Worm (Caenorhabditis elegans) whole organism, late embryonic: ENCODE data around the gene sdz-27.

Experiments
- dmd-4 ChIP-seq: sonication (generic microtip); optimal IDR thresholded peaks from 2 replicates; lab custom pipeline; 2016; ENCODE audit warnings: borderline replicate concordance, missing genetic modification characterization, missing compliant biosample characterization
- fkh-10 ChIP-seq: fragments of 150-350 bp; optimal IDR thresholded peaks from 2 replicates; lab custom pipeline; 2014; ENCODE audit warnings: missing biosample characterization, missing genetic modification reagents, missing genetic modification characterization
- fkh-6 ChIP-seq: sonication (generic microtip); optimal IDR thresholded peaks from 2 replicates; lab custom pipeline; 2016; ENCODE audit warnings: missing genetic modification characterization, missing compliant biosample characterization
- pha-4 ChIP-seq: fragments of 150-350 bp; optimal IDR thresholded peaks from 2 replicates; lab custom pipeline; 2018; ENCODE audit warnings: missing biosample characterization, missing genetic modification reagents, missing genetic modification characterization
- unc-86 ChIP-seq: sonication (generic microtip); optimal IDR thresholded peaks from 2 replicates; lab custom pipeline; 2016; ENCODE audit warnings: missing genetic modification characterization, missing compliant biosample characterization

DNA sequence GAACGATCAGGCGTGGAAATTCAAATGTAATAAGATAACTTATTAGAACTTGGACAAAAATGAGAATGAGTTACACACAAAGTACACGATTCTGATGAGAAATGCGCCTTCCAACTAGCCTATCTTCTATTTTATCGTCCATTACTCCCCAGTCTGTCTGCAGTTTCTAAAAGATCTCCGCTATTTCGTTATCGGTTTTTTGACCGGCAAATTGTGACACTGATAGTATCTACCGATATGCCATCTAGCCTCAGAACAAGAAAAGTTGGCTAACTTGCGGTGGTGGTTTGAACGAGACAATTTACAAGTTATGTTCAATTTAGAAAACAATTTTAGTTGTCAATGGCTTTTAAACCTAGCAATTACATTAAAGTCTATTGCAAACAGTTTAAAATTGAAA, 24.7 kb downstream of the sdz-27 start:
- TF ChIP-seq fkh-10 (no peak), unc-86 (no peak), fkh-6 (tag; lab: Kevin White, UChicago) (no peak), pha-4 (tag; lab: Kevin White, UChicago) (no peak), dmd-4 (tag; lab: Kevin White, UChicago) (no peak)
